Fruit fly (Drosophila melanogaster) whole organism: Measurements from ENCODE around the gene CG14339.
A peak's percentile ranks its signal among the peaks of the same experiment; 100 is the strongest.

Experiments
- CG8478 ChIP-seq: fragments of >200 bp; optimal IDR thresholded peaks from 2 replicates; lab custom pipeline; 2018; ENCODE audit warnings: inconsistent platforms
- Dll ChIP-seq: fragments of >200 bp; optimal IDR thresholded peaks from 2 replicates; lab custom pipeline; 2017
- EcR ChIP-seq, 2 experiments: fragments of >200 bp; optimal IDR thresholded peaks; 2 replicates each; lab custom pipeline; 2017; ENCODE audit warnings: missing biosample characterization in 2 of 2, missing genetic modification characterization in 2 of 2, missing genetic modification reagents in 2 of 2
- pan ChIP-seq: fragments of >200 bp; optimal IDR thresholded peaks from 2 replicates; lab custom pipeline; 2017
- psq ChIP-seq: fragments of >200 bp; optimal IDR thresholded peaks from 2 replicates; lab custom pipeline; 2017

dm6 chr2L:1075753-1076152 is 32.6 kb upstream of the CG14339 start:
- TF ChIP-seq CG8478 (no peak), pan (lab: Kevin White, UChicago) (peak; percentile 69), EcR (GFP tag; optimal IDR thresholded peaks at IDR 0.05; lab: Kevin White, UChicago) (no peak), psq (lab: Kevin White, UChicago) (no peak), Dll (lab: Kevin White, UChicago) (no peak)
